Worm (Caenorhabditis elegans) whole organism, L1 larva: Measurements from ENCODE around the gene C02E7.10.

Experiments
- alr-1 ChIP-seq: fragments of 200-800 bp; sonication (Bioruptor generic); optimal IDR thresholded peaks from 2 replicates; lab custom pipeline; 2018; ENCODE audit warnings: borderline replicate concordance, mild to moderate bottlenecking, missing genetic modification characterization, missing compliant biosample characterization
- ceh-82 ChIP-seq, 3 experiments: fragments of 150-350 bp in 1 of 3; sonication (generic microtip) in 2 of 3; optimal IDR thresholded peaks; 2 replicates each; lab custom pipeline; 2014 to 2017; ENCODE audit warnings: missing biosample characterization in 3 of 3, missing genetic modification characterization in 3 of 3
- dpl-1 ChIP-seq, 3 experiments: fragments of 150-350 bp in 2 of 3; sonication (generic microtip) in 1 of 3; optimal IDR thresholded peaks; 2 replicates each; lab custom pipeline; 2014 to 2017; ENCODE audit warnings: missing biosample characterization in 3 of 3, missing genetic modification characterization in 3 of 3, missing genetic modification reagents in 3 of 3
- elt-3 ChIP-seq, 6 experiments: fragments of 150-350 bp in 1 of 6; sonication (generic microtip); optimal IDR thresholded peaks; 2 replicates each; lab custom pipeline; 2017 to 2018; ENCODE audit warnings: missing biosample characterization in 6 of 6, missing genetic modification characterization in 6 of 6, inconsistent platforms in 1 of 6
- fkh-4 ChIP-seq: sonication (generic microtip); optimal IDR thresholded peaks from 2 replicates; lab custom pipeline; 2016; ENCODE audit warnings: missing compliant biosample characterization, missing genetic modification characterization, borderline replicate concordance
- fkh-8 ChIP-seq: sonication (generic microtip); optimal IDR thresholded peaks from 2 replicates; lab custom pipeline; 2016; ENCODE audit warnings: mild to moderate bottlenecking, missing genetic modification characterization, missing compliant biosample characterization
- lin-39 ChIP-seq: fragments of 150-350 bp; optimal IDR thresholded peaks from 2 replicates; lab custom pipeline; 2014; ENCODE audit warnings: missing biosample characterization, missing genetic modification reagents, missing genetic modification characterization
- mep-1 ChIP-seq: fragments of 150-350 bp; optimal IDR thresholded peaks from 2 replicates; lab custom pipeline; 2014; ENCODE audit warnings: missing biosample characterization, missing genetic modification characterization
- nhr-11 ChIP-seq: fragments of 150-350 bp; optimal IDR thresholded peaks from 2 replicates; lab custom pipeline; 2014; ENCODE audit warnings: missing biosample characterization, missing genetic modification characterization
- nhr-20 ChIP-seq: sonication (generic microtip); optimal IDR thresholded peaks from 2 replicates; lab custom pipeline; 2016; ENCODE audit warnings: mild to moderate bottlenecking, missing genetic modification characterization, missing compliant biosample characterization
- nhr-237 ChIP-seq: fragments of 150-350 bp; optimal IDR thresholded peaks from 2 replicates; lab custom pipeline; 2014; ENCODE audit warnings: missing biosample characterization, missing genetic modification characterization
- nhr-47 ChIP-seq: sonication (generic microtip); optimal IDR thresholded peaks from 2 replicates; lab custom pipeline; 2016; ENCODE audit warnings: mild to moderate bottlenecking, missing genetic modification characterization, moderate library complexity, missing compliant biosample characterization
- nhr-77 ChIP-seq: fragments of 150-350 bp; optimal IDR thresholded peaks from 2 replicates; lab custom pipeline; 2014; ENCODE audit warnings: missing biosample characterization, missing genetic modification characterization
- ztf-4 ChIP-seq: fragments of 150-350 bp; optimal IDR thresholded peaks from 2 replicates; lab custom pipeline; 2014; ENCODE audit warnings: missing biosample characterization, missing genetic modification characterization

ce11 chrV:4948635-4949034 lies 15.8 kb upstream of the C02E7.10 start, which contains the start of gene str-209:
- TF ChIP-seq lin-39 (tag; lab: Kevin White, UChicago) (no peak), dpl-1 (GFP tag; optimal IDR thresholded peaks at IDR 0.05; lab: Kevin White, UChicago) (no peak), nhr-20 (tag; lab: Kevin White, UChicago) (no peak), fkh-4 (tag; lab: Kevin White, UChicago) (no peak), nhr-11 (tag; lab: Kevin White, UChicago) (no peak), elt-3 (tag; optimal IDR thresholded peaks at IDR 0.05; lab: Kevin White, UChicago) (no peak), alr-1 (tag; lab: Kevin White, UChicago) (no peak), ztf-4 (tag; lab: Kevin White, UChicago) (no peak), mep-1 (tag; lab: Kevin White, UChicago) (no peak), ceh-82 (tag; optimal IDR thresholded peaks at IDR 0.05; lab: Kevin White, UChicago) (no peak), nhr-237 (tag; lab: Kevin White, UChicago) (no peak), fkh-8 (tag; lab: Kevin White, UChicago) (no peak), nhr-77 (tag; lab: Kevin White, UChicago) (no peak), nhr-47 (tag; lab: Kevin White, UChicago) (no peak)
